Worm (Caenorhabditis elegans) whole organism, early embryonic: ENCODE data around the gene T11G6.2.

ENCODE experiments used
- B0310.2 ChIP-seq: sonication (generic microtip); optimal IDR thresholded peaks from 2 replicates; lab custom pipeline; 2016; ENCODE audit warnings: mild to moderate bottlenecking, missing genetic modification characterization, missing compliant biosample characterization
- F13C5.2 ChIP-seq: sonication (generic microtip); optimal IDR thresholded peaks from 2 replicates; lab custom pipeline; 2017; ENCODE audit warnings: mild to moderate bottlenecking, missing genetic modification characterization, inconsistent platforms, missing compliant biosample characterization
- aly-1 ChIP-seq: sonication (generic microtip); optimal IDR thresholded peaks from 2 replicates; lab custom pipeline; 2016; ENCODE audit warnings: missing genetic modification characterization, missing compliant biosample characterization
- ama-1 ChIP-seq: fragments of 150-350 bp; optimal IDR thresholded peaks from 2 replicates; lab custom pipeline; 2014
- ceh-13 ChIP-seq: fragments of 200-800 bp; sonication (Bioruptor generic); optimal IDR thresholded peaks from 2 replicates; lab custom pipeline; 2018; ENCODE audit warnings: mild to moderate bottlenecking, missing genetic modification characterization, missing compliant biosample characterization
- ceh-36 ChIP-seq: sonication (generic microtip); optimal IDR thresholded peaks from 2 replicates; lab custom pipeline; 2016; ENCODE audit warnings: missing genetic modification characterization, inconsistent platforms, missing compliant biosample characterization
- ets-7 ChIP-seq: sonication (generic microtip); optimal IDR thresholded peaks from 2 replicates; lab custom pipeline; 2016; ENCODE audit warnings: missing genotype, missing genetic modification characterization, missing compliant biosample characterization
- flt-1 ChIP-seq: fragments of 200-800 bp; sonication (Bioruptor generic); IDR thresholded peaks from 2 replicates; pipeline ENCODE4 v1.3.6; 2022; ENCODE audit warnings: missing genetic modification characterization, missing compliant biosample characterization
- hmbx-1 ChIP-seq: sonication (generic microtip); optimal IDR thresholded peaks from 2 replicates; lab custom pipeline; 2016; ENCODE audit warnings: mild to moderate bottlenecking, missing genetic modification characterization, missing compliant biosample characterization
- hmg-4 ChIP-seq: fragments of 200-800 bp; sonication (Bioruptor generic); optimal IDR thresholded peaks from 2 replicates; lab custom pipeline; 2018; ENCODE audit warnings: mild to moderate bottlenecking, missing genetic modification characterization, missing compliant biosample characterization
- hnd-1 ChIP-seq: sonication (generic microtip); optimal IDR thresholded peaks from 2 replicates; lab custom pipeline; 2016; ENCODE audit warnings: missing genetic modification characterization, missing compliant biosample characterization
- pes-1 ChIP-seq: fragments of 200-800 bp; sonication (Bioruptor generic); IDR thresholded peaks from 2 replicates; pipeline ENCODE4 v1.3.6; 2022; ENCODE audit warnings: missing genetic modification reagents, missing genetic modification characterization, missing compliant biosample characterization
- scrt-1 ChIP-seq: fragments of 200-800 bp; sonication (Bioruptor generic); IDR thresholded peaks from 2 replicates; pipeline ENCODE4 v1.3.6; 2022; ENCODE audit warnings: missing genetic modification characterization, missing compliant biosample characterization
- sea-1 ChIP-seq: fragments of 200-800 bp; sonication (Bioruptor generic); conservative IDR thresholded peaks from 2 replicates; pipeline ENCODE4 v1.3.6; 2022; ENCODE audit warnings: missing genetic modification characterization, missing compliant biosample characterization
- tbx-11 ChIP-seq: fragments of 200-800 bp; sonication (Bioruptor generic); IDR thresholded peaks from 2 replicates; pipeline ENCODE4 v1.3.6; 2022; ENCODE audit warnings: missing genetic modification characterization, missing compliant biosample characterization
- tbx-37 ChIP-seq: fragments of 200-800 bp; sonication (Bioruptor generic); conservative IDR thresholded peaks from 2 replicates; pipeline ENCODE4 v1.3.6; 2022; ENCODE audit warnings: missing genetic modification reagents, missing genetic modification characterization, missing compliant biosample characterization
- tra-4 ChIP-seq: sonication (generic microtip); optimal IDR thresholded peaks from 2 replicates; lab custom pipeline; 2017; ENCODE audit warnings: missing genetic modification characterization, missing compliant biosample characterization

The T11G6.2 gene

ce11 chrIV:10881230-10881629 lies 22.9 kb upstream of the T11G6.2 start, which contains the start of gene F13E9.13:
Gene F13E9.13 (plus strand): TSS chrIV:10881546.
- TF ChIP-seq hmg-4 (GFP tag; lab: Kevin White, UChicago) (no peak), F13C5.2 (tag; lab: Kevin White, UChicago) (no peak), hmbx-1 (tag; lab: Kevin White, UChicago) (no peak), sea-1 (no peak), tra-4 (tag; lab: Kevin White, UChicago) (no peak), scrt-1 (GFP tag; lab: Robert Waterston, UW) (no peak), ama-1 (lab: Kevin White, UChicago) (no peak), ets-7 (tag; lab: Kevin White, UChicago) (no peak), flt-1 (GFP tag; lab: Robert Waterston, UW) (no peak), B0310.2 (tag; lab: Kevin White, UChicago) (no peak), pes-1 (no peak), tbx-11 (no peak), ceh-13 (no peak), hnd-1 (tag; lab: Kevin White, UChicago) (no peak)

ce11 chrIV:10880264-10880663 lies 22.0 kb upstream of the T11G6.2 start, which contains the start of gene fipr-15:
Gene fipr-15 (plus strand): TSS chrIV:10880564.
- no peak for TF ChIP-seq ceh-36 (tag; lab: Kevin White, UChicago)
- no peak for TF ChIP-seq F13C5.2 (tag; lab: Kevin White, UChicago)
- TF ChIP-seq pes-1, result no peak
- no peak for TF ChIP-seq scrt-1 (GFP tag; lab: Robert Waterston, UW)
- no peak for TF ChIP-seq flt-1 (GFP tag; lab: Robert Waterston, UW)
- no peak for TF ChIP-seq ets-7 (tag; lab: Kevin White, UChicago)
- no peak for TF ChIP-seq tbx-11
- no peak for TF ChIP-seq B0310.2 (tag; lab: Kevin White, UChicago)
- TF ChIP-seq aly-1 (tag; lab: Kevin White, UChicago), result no peak
- no peak for TF ChIP-seq ceh-13
- no peak for TF ChIP-seq tbx-37 (GFP tag; lab: Robert Waterston, UW)
- TF ChIP-seq ama-1 (lab: Kevin White, UChicago), result no peak
- TF ChIP-seq hnd-1 (tag; lab: Kevin White, UChicago), result no peak
- no peak for TF ChIP-seq sea-1

ce11 chrIV:10879542-10879941 lies 21.2 kb upstream of the T11G6.2 start, which contains the start of gene sdz-13:
Gene sdz-13 (minus strand): TSS chrIV:10879642.
- TF ChIP-seq hmbx-1 (tag; lab: Kevin White, UChicago) (no peak), tbx-37 (GFP tag; lab: Robert Waterston, UW) (no peak), ama-1 (lab: Kevin White, UChicago) (no peak), aly-1 (tag; lab: Kevin White, UChicago) (no peak)

ce11 chrIV:10876844-10877243 lies 18.5 kb upstream of the T11G6.2 start, which contains the start of gene fipr-14:
Gene fipr-14 (plus strand): TSS chrIV:10877144.
- no peak for TF ChIP-seq B0310.2 (tag; lab: Kevin White, UChicago)
- no peak for TF ChIP-seq ama-1 (lab: Kevin White, UChicago)
- TF ChIP-seq pes-1, result no peak
- TF ChIP-seq flt-1 (GFP tag; lab: Robert Waterston, UW), result no peak
- no peak for TF ChIP-seq ets-7 (tag; lab: Kevin White, UChicago)

- TF ChIP-seq sea-1 (no peak), ceh-36 (tag; lab: Kevin White, UChicago) (no peak), ceh-13 (no peak), tra-4 (tag; lab: Kevin White, UChicago) (no peak), tbx-37 (GFP tag; lab: Robert Waterston, UW) (no peak), B0310.2 (tag; lab: Kevin White, UChicago) (no peak), aly-1 (tag; lab: Kevin White, UChicago) (no peak)
Measured at ce11 chrIV:10874527-10874926, 16.2 kb upstream of the T11G6.2 start, which contains the start of gene F13E9.12. Gene F13E9.12 (minus strand): TSS chrIV:10874627.

ce11 chrIV:10870158-10870557 lies 11.9 kb upstream of the T11G6.2 start:
- TF ChIP-seq ama-1 (lab: Kevin White, UChicago) (no peak), flt-1 (GFP tag; lab: Robert Waterston, UW) (no peak), F13C5.2 (tag; lab: Kevin White, UChicago) (no peak), ceh-36 (tag; lab: Kevin White, UChicago) (no peak), tra-4 (tag; lab: Kevin White, UChicago) (no peak), ceh-13 (no peak)

- no peak for TF ChIP-seq pes-1
- no peak for TF ChIP-seq B0310.2 (tag; lab: Kevin White, UChicago)
- TF ChIP-seq hmbx-1 (tag; lab: Kevin White, UChicago), result no peak
- no peak for TF ChIP-seq scrt-1 (GFP tag; lab: Robert Waterston, UW)
- TF ChIP-seq F13C5.2 (tag; lab: Kevin White, UChicago), result no peak
- no peak for TF ChIP-seq ama-1 (lab: Kevin White, UChicago)
- no peak for TF ChIP-seq tra-4 (tag; lab: Kevin White, UChicago)
- TF ChIP-seq tbx-37 (GFP tag; lab: Robert Waterston, UW), result no peak
- TF ChIP-seq hmg-4 (GFP tag; lab: Kevin White, UChicago), result peak; percentile 21
- 0 out of 2 replicates have a peak, but pooled peaks have one; percentile 43 for TF ChIP-seq flt-1 (GFP tag; lab: Robert Waterston, UW)
- no peak for TF ChIP-seq ceh-36 (tag; lab: Kevin White, UChicago)
- no peak for TF ChIP-seq aly-1 (tag; lab: Kevin White, UChicago)
Measured at ce11 chrIV:10869642-10870041, 11.3 kb upstream of the T11G6.2 start.

ce11 chrIV:10868629-10869251 lies 10.4 kb upstream of the T11G6.2 start, which contains the start of gene F13E9.11:
Gene F13E9.11 (minus strand): TSS chrIV:10869135.
- TF ChIP-seq scrt-1 (GFP tag; lab: Robert Waterston, UW) (no peak), hmg-4 (GFP tag; lab: Kevin White, UChicago) (peak; percentile 10), pes-1 (no peak), aly-1 (tag; lab: Kevin White, UChicago) (no peak), tbx-37 (GFP tag; lab: Robert Waterston, UW) (no peak), flt-1 (GFP tag; lab: Robert Waterston, UW) (no peak), ceh-36 (tag; lab: Kevin White, UChicago) (no peak), B0310.2 (tag; lab: Kevin White, UChicago) (no peak), tbx-11 (0 out of 2 replicates have a peak, but pooled peaks have one; percentile 48), ceh-13 (no peak), ets-7 (tag; lab: Kevin White, UChicago) (peak; percentile 51), ama-1 (lab: Kevin White, UChicago) (no peak), hmbx-1 (tag; lab: Kevin White, UChicago) (no peak), tra-4 (tag; lab: Kevin White, UChicago) (no peak), hnd-1 (tag; lab: Kevin White, UChicago) (no peak), sea-1 (no peak), F13C5.2 (tag; lab: Kevin White, UChicago) (no peak)
